Fruit fly (Drosophila melanogaster): ENCODE data around the gene sphe.

DNA sequence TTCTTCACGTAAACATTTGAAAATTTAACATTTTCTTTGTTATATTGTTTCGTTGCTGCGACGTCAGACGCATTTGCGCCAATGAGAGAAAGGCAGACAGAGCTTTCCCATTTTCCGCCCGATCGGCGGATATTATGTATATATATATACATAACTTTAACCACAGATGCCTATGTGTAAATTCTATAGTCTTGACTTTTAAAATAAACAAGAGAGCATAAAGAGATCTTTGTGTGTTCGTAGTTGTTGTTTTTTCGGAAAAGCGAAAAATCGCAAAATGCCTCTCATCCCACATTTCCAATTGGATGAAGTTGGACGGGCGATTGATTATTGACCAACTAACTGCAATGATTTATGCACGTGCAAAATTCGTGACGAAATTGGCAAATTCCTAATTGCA is 25.1 kb downstream of the sphe start, which contains the start of gene CG13012:
- no peak for TF ChIP-seq CG8301 (tag; optimal IDR thresholded peaks at IDR 0.05)
- TF ChIP-seq CG13204 (GFP tag; optimal IDR thresholded peaks at IDR 0.05): no peak
- TF ChIP-seq CG14655 (GFP tag; optimal IDR thresholded peaks at IDR 0.05): no peak
- no peak for TF ChIP-seq CG9948 (tag; optimal IDR thresholded peaks at IDR 0.05)
